Fruit fly (Drosophila melanogaster) whole organism, embryonic: Measurements from ENCODE around the gene CG44405.

Source experiments
- Ada2b ChIP-seq: fragments of 200-800 bp; sonication (Bioruptor generic); IDR thresholded peaks from 2 replicates; pipeline ENCODE4 v1.3.6; 2022; ENCODE audit warnings: missing biosample characterization, missing genetic modification characterization
- CG10366 ChIP-seq: fragments of 200-800 bp; sonication (Bioruptor generic); IDR thresholded peaks from 2 replicates; pipeline ENCODE4 v1.3.6; 2022; ENCODE audit warnings: missing biosample characterization, missing genetic modification characterization
- CG10959 ChIP-seq: fragments of 200-800 bp; sonication (Bioruptor generic); IDR thresholded peaks from 2 replicates; pipeline ENCODE4 v1.3.6; 2022; ENCODE audit warnings: missing biosample characterization, missing genetic modification characterization
- CG10979 ChIP-seq: fragments of 200-800 bp; sonication (Bioruptor generic); optimal IDR thresholded peaks from 2 replicates; lab custom pipeline; 2018; ENCODE audit warnings: missing biosample characterization, mild to moderate bottlenecking, missing genetic modification characterization, moderate library complexity
- CG11085 ChIP-seq: fragments of 200-800 bp; sonication (Bioruptor generic); IDR thresholded peaks from 2 replicates; pipeline ENCODE4 v1.3.6; 2022; ENCODE audit warnings: missing biosample characterization, missing genetic modification characterization
- CG11456 ChIP-seq: fragments of 200-800 bp; sonication (Bioruptor generic); IDR thresholded peaks from 3 replicates; pipeline ENCODE4 v1.3.6; 2022; ENCODE audit warnings: missing biosample characterization, missing genetic modification characterization
- CG12744 ChIP-seq: fragments of 200-800 bp; sonication (Bioruptor generic); optimal IDR thresholded peaks from 2 replicates; lab custom pipeline; 2016; ENCODE audit warnings: missing biosample characterization, missing genetic modification characterization
- CG13287 ChIP-seq: fragments of 200-800 bp; sonication (Bioruptor generic); IDR thresholded peaks from 2 replicates; pipeline ENCODE4 v1.3.6; 2022; ENCODE audit warnings: missing biosample characterization, missing genetic modification characterization; ENCODE audit not compliant: partially characterized antibody
- CG13624 ChIP-seq: fragments of 200-800 bp; sonication (Bioruptor generic); optimal IDR thresholded peaks from 2 replicates; lab custom pipeline; 2016; ENCODE audit warnings: missing biosample characterization, missing genetic modification characterization
- CG13775 ChIP-seq: fragments of 200-800 bp; sonication (Bioruptor generic); optimal IDR thresholded peaks from 3 replicates; lab custom pipeline; 2017; ENCODE audit warnings: missing biosample characterization, mild to moderate bottlenecking, missing genetic modification characterization
- CG14050 ChIP-seq: fragments of 200-800 bp; sonication (Bioruptor generic); IDR thresholded peaks from 3 replicates; pipeline ENCODE4 v1.3.6; 2022; ENCODE audit warnings: missing biosample characterization, missing genetic modification characterization
- CG16815 ChIP-seq: fragments of 200-800 bp; sonication (Bioruptor generic); optimal IDR thresholded peaks from 3 replicates; lab custom pipeline; 2017; ENCODE audit warnings: missing biosample characterization, mild to moderate bottlenecking, missing genetic modification characterization
- CG18476 ChIP-seq: fragments of 200-800 bp; sonication (Bioruptor generic); optimal IDR thresholded peaks from 2 replicates; lab custom pipeline; 2016; ENCODE audit warnings: missing biosample characterization, mild to moderate bottlenecking, missing genetic modification characterization
- CG2120 ChIP-seq: fragments of 200-800 bp; sonication (Bioruptor generic); optimal IDR thresholded peaks from 3 replicates; lab custom pipeline; 2016; ENCODE audit warnings: missing biosample characterization, missing genetic modification characterization
- CG30020 ChIP-seq: fragments of 200-800 bp; optimal IDR thresholded peaks from 2 replicates; lab custom pipeline; 2019; ENCODE audit warnings: missing biosample characterization, mild to moderate bottlenecking, missing genetic modification characterization, moderate library complexity
- CG3065 ChIP-seq: fragments of 200-800 bp; sonication (Bioruptor generic); optimal IDR thresholded peaks from 2 replicates; lab custom pipeline; 2016; ENCODE audit warnings: missing biosample characterization, missing genetic modification characterization
- CG3163 ChIP-seq: fragments of 200-800 bp; sonication (Bioruptor generic); optimal IDR thresholded peaks from 3 replicates; lab custom pipeline; 2016; ENCODE audit warnings: missing biosample characterization, missing genetic modification characterization
- CG32532 ChIP-seq: fragments of 200-800 bp; sonication (Bioruptor generic); IDR thresholded peaks from 2 replicates; pipeline ENCODE4 v1.3.6; 2022; ENCODE audit warnings: missing biosample characterization, missing genetic modification characterization
- CG33557 ChIP-seq: fragments of 200-800 bp; sonication (Bioruptor generic); optimal IDR thresholded peaks from 2 replicates; lab custom pipeline; 2019; ENCODE audit warnings: missing biosample characterization, mild to moderate bottlenecking, missing genetic modification characterization, moderate library complexity
- CG6765 ChIP-seq: fragments of 200-800 bp; sonication (Bioruptor generic); optimal IDR thresholded peaks from 3 replicates; lab custom pipeline; 2017; ENCODE audit warnings: missing biosample characterization, mild to moderate bottlenecking, missing genetic modification characterization
- CG7786 ChIP-seq: fragments of 200-800 bp; sonication (Bioruptor generic); optimal IDR thresholded peaks from 2 replicates; lab custom pipeline; 2016; ENCODE audit warnings: missing biosample characterization, missing genetic modification characterization
- CG8089 ChIP-seq: fragments of 200-800 bp; sonication (Bioruptor generic); optimal IDR thresholded peaks from 3 replicates; lab custom pipeline; 2016; ENCODE audit warnings: missing biosample characterization, missing genetic modification characterization
- D ChIP-seq, 2 experiments: fragments of 200-800 bp in 1 of 2; fragments of >200 bp in 1 of 2; sonication (Bioruptor generic) in 1 of 2; optimal IDR thresholded peaks; 2 replicates in 1 of 2; 3 replicates in 1 of 2; lab custom pipeline; 2017; ENCODE audit warnings: mild to moderate bottlenecking in 1 of 2, missing biosample characterization in 1 of 2, missing genetic modification characterization in 1 of 2, missing genetic modification reagents in 1 of 2
- Dbx ChIP-seq: fragments of 200-800 bp; sonication (Bioruptor generic); IDR thresholded peaks from 3 replicates; pipeline ENCODE4 v1.3.6; 2022; ENCODE audit warnings: missing biosample characterization, missing genetic modification characterization
- Dfd ChIP-seq, 2 experiments: fragments of >200 bp; optimal IDR thresholded peaks; 2 replicates each; lab custom pipeline; 2017; ENCODE audit warnings: missing biosample characterization in 2 of 2, missing genetic modification characterization in 2 of 2
- Dip3 ChIP-seq: fragments of 200-800 bp; sonication (Bioruptor generic); optimal IDR thresholded peaks from 3 replicates; lab custom pipeline; 2016; ENCODE audit warnings: missing biosample characterization, missing genetic modification characterization
- Hand ChIP-seq: fragments of 200-800 bp; sonication (Bioruptor generic); optimal IDR thresholded peaks from 2 replicates; lab custom pipeline; 2017; ENCODE audit warnings: mild to moderate bottlenecking, missing biosample characterization, missing genetic modification reagents, missing genetic modification characterization
- MTF-1 ChIP-seq: fragments of 200-800 bp; sonication (Bioruptor generic); optimal IDR thresholded peaks from 2 replicates; lab custom pipeline; 2018; ENCODE audit warnings: missing biosample characterization, mild to moderate bottlenecking, missing genetic modification characterization, borderline replicate concordance
- Nf-YC ChIP-seq: fragments of 200-800 bp; optimal IDR thresholded peaks from 3 replicates; lab custom pipeline; 2019; ENCODE audit warnings: missing biosample characterization, mild to moderate bottlenecking, missing genetic modification characterization, moderate library complexity
- Pdp1 ChIP-seq, 2 experiments: fragments of 200-800 bp; sonication (Bioruptor generic); optimal IDR thresholded peaks; 3 replicates each; lab custom pipeline; 2016; ENCODE audit warnings: missing biosample characterization in 2 of 2, missing genetic modification characterization in 2 of 2, mild to moderate bottlenecking in 1 of 2, moderate library complexity in 1 of 2
- Taf1 ChIP-seq: fragments of 200-800 bp; sonication (Bioruptor generic); IDR thresholded peaks from 2 replicates; pipeline ENCODE4 v1.3.6; 2022; ENCODE audit warnings: missing biosample characterization, missing genetic modification characterization
- Xrp1 ChIP-seq: fragments of 200-800 bp; sonication (Bioruptor generic); IDR thresholded peaks from 2 replicates; pipeline ENCODE4 v1.3.6; 2022; ENCODE audit warnings: missing biosample characterization, missing genetic modification characterization
- aop ChIP-seq: fragments of 200-800 bp; sonication (Bioruptor generic); IDR thresholded peaks from 2 replicates; pipeline ENCODE4 v1.3.6; 2022; ENCODE audit warnings: missing biosample characterization, missing genetic modification characterization
- ara ChIP-seq: fragments of 200-800 bp; sonication (Bioruptor generic); IDR thresholded peaks from 2 replicates; pipeline ENCODE4 v1.3.6; 2022; ENCODE audit warnings: missing biosample characterization, missing genetic modification characterization
- bowl ChIP-seq: fragments of 200-800 bp; sonication (Bioruptor generic); IDR thresholded peaks from 2 replicates; pipeline ENCODE4 v1.3.6; 2022; ENCODE audit warnings: missing biosample characterization, missing genetic modification characterization
- ci ChIP-seq: fragments of 200-800 bp; sonication (Bioruptor generic); IDR thresholded peaks from 3 replicates; pipeline ENCODE4 v1.3.6; 2022; ENCODE audit warnings: missing biosample characterization, missing genetic modification characterization
- dmrt11E ChIP-seq: fragments of 200-800 bp; sonication (Bioruptor generic); optimal IDR thresholded peaks from 3 replicates; lab custom pipeline; 2018; ENCODE audit warnings: missing biosample characterization, mild to moderate bottlenecking, missing genetic modification characterization, moderate library complexity
- dysf ChIP-seq: fragments of 200-800 bp; sonication (Bioruptor generic); IDR thresholded peaks from 3 replicates; pipeline ENCODE4 v1.3.6; 2022; ENCODE audit warnings: missing biosample characterization, missing genetic modification characterization
- gsb ChIP-seq: fragments of 200-800 bp; sonication (Bioruptor generic); IDR thresholded peaks from 2 replicates; pipeline ENCODE4 v1.3.6; 2022; ENCODE audit warnings: missing biosample characterization, missing genetic modification characterization
- ind ChIP-seq: fragments of 200-800 bp; sonication (Bioruptor generic); optimal IDR thresholded peaks from 3 replicates; lab custom pipeline; 2016; ENCODE audit warnings: missing biosample characterization, missing genetic modification characterization
- jumu ChIP-seq: fragments of 200-800 bp; sonication (Bioruptor generic); optimal IDR thresholded peaks from 3 replicates; lab custom pipeline; 2016; ENCODE audit warnings: missing biosample characterization, missing genetic modification characterization
- kni ChIP-seq: fragments of 200-800 bp; sonication (Bioruptor generic); optimal IDR thresholded peaks from 3 replicates; lab custom pipeline; 2017; ENCODE audit warnings: mild to moderate bottlenecking, missing biosample characterization, missing genetic modification reagents, missing genetic modification characterization
- pho ChIP-seq: fragments of 200-800 bp; sonication (Bioruptor generic); optimal IDR thresholded peaks from 2 replicates; lab custom pipeline; 2016; ENCODE audit warnings: missing biosample characterization, missing genetic modification characterization
- pnt ChIP-seq: fragments of 200-800 bp; sonication (Bioruptor generic); optimal IDR thresholded peaks from 3 replicates; lab custom pipeline; 2016; ENCODE audit warnings: missing biosample characterization, missing genetic modification characterization
- prd ChIP-seq, 3 experiments: fragments of >200 bp in 2 of 3; fragments of 200-800 bp in 1 of 3; sonication (Bioruptor generic) in 1 of 3; optimal IDR thresholded peaks in 2 of 3; IDR thresholded peaks in 1 of 3; 2 replicates in 2 of 3; 3 replicates in 1 of 3; pipeline versions ENCODE4 v1.3.6 to Lab custom; 2017 to 2022; ENCODE audit warnings: missing biosample characterization in 1 of 3, missing genetic modification characterization in 1 of 3
- psq ChIP-seq: fragments of 200-800 bp; sonication (Bioruptor generic); optimal IDR thresholded peaks from 2 replicates; lab custom pipeline; 2017; ENCODE audit warnings: missing biosample characterization, missing genetic modification characterization
- repo ChIP-seq: fragments of 200-800 bp; sonication (Bioruptor generic); optimal IDR thresholded peaks from 2 replicates; lab custom pipeline; 2016; ENCODE audit warnings: missing biosample characterization, missing genetic modification characterization
- tin ChIP-seq: fragments of 200-800 bp; sonication (Bioruptor generic); optimal IDR thresholded peaks from 3 replicates; lab custom pipeline; 2016; ENCODE audit warnings: missing biosample characterization, missing genetic modification characterization
- tna ChIP-seq: fragments of 200-800 bp; sonication (Bioruptor generic); IDR thresholded peaks from 2 replicates; pipeline ENCODE4 v1.3.6; 2022; ENCODE audit warnings: missing biosample characterization, missing genetic modification characterization; ENCODE audit not compliant: partially characterized antibody
- usp ChIP-seq: fragments of >200 bp; optimal IDR thresholded peaks from 2 replicates; lab custom pipeline; 2017; ENCODE audit warnings: missing biosample characterization, missing genetic modification characterization

CG44405 gene

dm6 chr2L:16329102-16329520 is 13.0 kb downstream of the CG44405 start, which contains the start of gene mRpL4 (continued):
- TF ChIP-seq D (optimal IDR thresholded peaks at IDR 0.05; lab: Kevin White, UChicago), result no peak
- TF ChIP-seq D (GFP tag; optimal IDR thresholded peaks at IDR 0.05; lab: Kevin White, UChicago), result no peak
- TF ChIP-seq aop, result no peak
- peak; percentile 48 for TF ChIP-seq CG3065 (GFP tag; lab: Kevin White, UChicago)
- TF ChIP-seq CG7786 (GFP tag; lab: Kevin White, UChicago), result peak; percentile 69
- peak; percentile 50 for TF ChIP-seq CG10979 (tag; lab: Kevin White, UChicago)
- TF ChIP-seq pho (GFP tag; lab: Kevin White, UChicago), result peak; percentile 75
- no peak for TF ChIP-seq CG6765 (GFP tag; lab: Kevin White, UChicago)
- 0 out of 2 replicates have a peak, but pooled peaks have one; percentile 50 for TF ChIP-seq CG10366 (GFP tag; lab: Robert Waterston, UW)
- peak; percentile 99 for TF ChIP-seq CG13287 (GFP tag; lab: Robert Waterston, UW)
- peak; percentile 66; the same call in 1 of the 3 replicates for TF ChIP-seq Dbx
- no peak for TF ChIP-seq prd (optimal IDR thresholded peaks at IDR 0.05; lab: Kevin White, UChicago)
- TF ChIP-seq prd (GFP tag; IDR thresholded peaks at IDR 0.05; lab: Robert Waterston, UW), result peak; percentile 81; the same call in 2 of the 3 replicates
- TF ChIP-seq CG33557 (GFP tag; lab: Kevin White, UChicago), result peak; percentile 4
- TF ChIP-seq ci, result peak; percentile 63
- peak in 1 of 2 experiments; percentile 83 for TF ChIP-seq Pdp1 (GFP tag; optimal IDR thresholded peaks at IDR 0.05; lab: Kevin White, UChicago)
- TF ChIP-seq CG16815, result peak; percentile 42
- no peak for TF ChIP-seq CG10959
- peak; percentile 58 for TF ChIP-seq CG3163 (GFP tag; lab: Kevin White, UChicago)
- no peak for TF ChIP-seq CG14050
- TF ChIP-seq CG32532 (GFP tag; lab: Robert Waterston, UW), result no peak; the same call in 1 of the 2 replicates
- no peak for TF ChIP-seq Dfd (GFP tag; optimal IDR thresholded peaks at IDR 0.05; lab: Kevin White, UChicago)
- no peak for TF ChIP-seq Hand (GFP tag; lab: Kevin White, UChicago)
- no peak for TF ChIP-seq Nf-YC
- peak; percentile 14; the same call in 1 of the 2 replicates for TF ChIP-seq gsb (GFP tag; lab: Robert Waterston, UW)
- TF ChIP-seq CG2120, result peak; percentile 88
- TF ChIP-seq dmrt11E (tag; lab: Kevin White, UChicago), result peak; percentile 46
- no peak for TF ChIP-seq usp (GFP tag; lab: Kevin White, UChicago)
- peak; percentile 47 for TF ChIP-seq CG12744 (GFP tag; lab: Kevin White, UChicago)
- TF ChIP-seq CG18476 (GFP tag; lab: Kevin White, UChicago), result peak; percentile 43
- peak; percentile 52; the same call in 1 of the 2 replicates for TF ChIP-seq ara (GFP tag; lab: Robert Waterston, UW)
- TF ChIP-seq kni (GFP tag; lab: Kevin White, UChicago), result peak; percentile 24
- peak; percentile 75 for TF ChIP-seq pnt
- TF ChIP-seq Ada2b, result peak; percentile 41; the same call in 1 of the 2 replicates
- TF ChIP-seq jumu, result peak; percentile 83
- TF ChIP-seq CG13775 (GFP tag; lab: Kevin White, UChicago), result peak; percentile 56
- no peak; the same call in 2 of the 3 replicates for TF ChIP-seq CG11456 (GFP tag; lab: Robert Waterston, UW)
- TF ChIP-seq repo, result peak; percentile 24
- TF ChIP-seq psq (GFP tag; lab: Kevin White, UChicago), result peak; percentile 47
- no peak for TF ChIP-seq MTF-1 (GFP tag; lab: Kevin White, UChicago)
- TF ChIP-seq Xrp1, result peak; percentile 74
- TF ChIP-seq tin (GFP tag; lab: Kevin White, UChicago), result peak; percentile 85
- peak; percentile 75 for TF ChIP-seq ind (GFP tag; lab: Kevin White, UChicago)
- peak; percentile 74 for TF ChIP-seq CG30020
- TF ChIP-seq Taf1 (GFP tag; lab: Robert Waterston, UW), result peak; percentile 49; the same call in 1 of the 2 replicates
- peak; percentile 99 for TF ChIP-seq tna (GFP tag; lab: Robert Waterston, UW)
- no peak; the same call in 2 of the 3 replicates for TF ChIP-seq dysf (GFP tag; lab: Robert Waterston, UW)
- peak; percentile 69 for TF ChIP-seq CG13624
- peak; percentile 89 for TF ChIP-seq Dip3
- TF ChIP-seq bowl (GFP tag; lab: Robert Waterston, UW), result no peak
- 0 out of 2 replicates have a peak, but pooled peaks have one; percentile 18 for TF ChIP-seq CG11085 (GFP tag; lab: Robert Waterston, UW)
- TF ChIP-seq CG8089, result peak; percentile 71
